Fruit fly (Drosophila melanogaster) whole organism, wandering third instar larva: Measurements from ENCODE around the gene CG10096.

Experiments
- Dif ChIP-seq: fragments of 200-275, 200-300 bp; sonication (Bioruptor generic); optimal IDR thresholded peaks from 2 replicates; lab custom pipeline; 2018; ENCODE audit warnings: missing biosample characterization, missing genetic modification characterization; ENCODE audit not compliant: partially characterized antibody
- Rel ChIP-seq, 2 experiments: fragments of 200-800 bp; sonication (Bioruptor generic) in 1 of 2; optimal IDR thresholded peaks; 2 replicates in 1 of 2; 3 replicates in 1 of 2; lab custom pipeline; 2016 to 2019; ENCODE audit warnings: mild to moderate bottlenecking in 2 of 2, missing biosample characterization in 2 of 2, missing genetic modification characterization in 2 of 2, moderate library complexity in 1 of 2
- Sp1 ChIP-seq: fragments of 200-800 bp; sonication (Bioruptor generic); optimal IDR thresholded peaks from 3 replicates; lab custom pipeline; 2019; ENCODE audit warnings: missing biosample characterization, mild to moderate bottlenecking, missing genetic modification characterization, moderate library complexity
- dsf ChIP-seq: sonication (Bioruptor generic); optimal IDR thresholded peaks from 2 replicates; lab custom pipeline; 2016; ENCODE audit warnings: missing biosample characterization, missing genetic modification characterization, borderline replicate concordance
- foxo ChIP-seq, 2 experiments: fragments of 200-800 bp; sonication (Bioruptor generic); optimal IDR thresholded peaks; 2 replicates in 1 of 2; 3 replicates in 1 of 2; lab custom pipeline; 2016 to 2017; ENCODE audit warnings: missing biosample characterization in 2 of 2, missing genetic modification characterization in 2 of 2
- fru ChIP-seq: fragments of 200-800 bp; sonication (Bioruptor generic); optimal IDR thresholded peaks from 3 replicates; lab custom pipeline; 2016; ENCODE audit warnings: missing biosample characterization, mild to moderate bottlenecking, missing genetic modification characterization
- lola ChIP-seq: fragments of >200 bp; optimal IDR thresholded peaks from 2 replicates; lab custom pipeline; 2017; ENCODE audit warnings: missing biosample characterization, missing genetic modification characterization
- rgr ChIP-seq: fragments of 200-800 bp; sonication (Bioruptor generic); optimal IDR thresholded peaks from 3 replicates; lab custom pipeline; 2016; ENCODE audit warnings: missing biosample characterization, mild to moderate bottlenecking, missing genetic modification characterization

DNA sequence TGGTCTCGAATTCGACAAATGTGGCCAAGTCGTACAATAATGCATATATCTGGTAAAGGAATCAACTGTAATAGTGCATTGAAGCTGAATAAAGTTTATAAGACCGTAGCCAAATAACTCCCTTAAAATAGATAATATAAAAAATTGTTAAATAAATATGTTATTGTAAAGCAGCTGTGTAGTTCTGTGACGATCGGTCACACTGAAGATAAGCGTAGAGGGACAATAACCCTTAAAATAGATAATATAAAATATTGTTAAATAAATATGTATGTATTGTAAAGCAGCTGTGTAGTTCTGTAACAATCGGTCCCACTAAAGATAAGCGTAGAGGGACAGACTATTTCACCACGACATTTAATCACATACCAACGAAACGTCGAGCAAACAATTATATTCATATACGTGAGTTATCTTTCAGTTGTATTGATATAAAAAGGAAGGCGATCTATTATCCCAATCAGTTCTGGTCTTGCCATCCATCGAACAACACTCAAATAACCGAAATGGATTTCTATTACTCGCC lies 20.5 kb downstream of the CG10096 start, which contains the start of gene GstD5:
- TF ChIP-seq dsf, result no peak
- no peak for TF ChIP-seq lola
- TF ChIP-seq Sp1, result no peak
- TF ChIP-seq rgr (GFP tag; lab: Kevin White, UChicago), result no peak
- no peak for TF ChIP-seq Rel (GFP tag; optimal IDR thresholded peaks at IDR 0.05; lab: Kevin White, UChicago)
- TF ChIP-seq Rel (tag; optimal IDR thresholded peaks at IDR 0.05; lab: Kevin White, UChicago), result no peak
- no peak for TF ChIP-seq foxo (GFP tag; optimal IDR thresholded peaks at IDR 0.05; lab: Kevin White, UChicago)
- no peak for TF ChIP-seq fru
- TF ChIP-seq Dif (GFP tag; lab: Kevin White, UChicago), result no peak
